Fruit fly (Drosophila melanogaster) whole organism, embryonic: ENCODE measurements around the gene lilli.

ENCODE experiments used
- ATbp ChIP-seq: fragments of 200-800 bp; sonication (Bioruptor generic); optimal IDR thresholded peaks from 2 replicates; lab custom pipeline; 2017; ENCODE audit warnings: missing biosample characterization, mild to moderate bottlenecking, missing genetic modification characterization, missing genetic modification reagents
- Atf-2 ChIP-seq: fragments of 200-800 bp; sonication (Bioruptor generic); optimal IDR thresholded peaks from 2 replicates; lab custom pipeline; 2016; ENCODE audit warnings: missing biosample characterization, missing genetic modification characterization
- Awh ChIP-seq: fragments of 200-800 bp; sonication (Bioruptor generic); IDR thresholded peaks from 2 replicates; pipeline ENCODE4, ENCODE4 v1.3.6; 2022; ENCODE audit warnings: missing biosample characterization, missing genetic modification characterization
- BtbVII ChIP-seq: fragments of 200-800 bp; sonication (Bioruptor generic); optimal IDR thresholded peaks from 3 replicates; lab custom pipeline; 2017; ENCODE audit warnings: missing biosample characterization, mild to moderate bottlenecking, missing genetic modification characterization
- CG10274 ChIP-seq: fragments of 200-800 bp; sonication (Bioruptor generic); optimal IDR thresholded peaks from 3 replicates; lab custom pipeline; 2017; ENCODE audit warnings: missing biosample characterization, mild to moderate bottlenecking, missing genetic modification characterization
- CG10654 ChIP-seq: fragments of 200-800 bp; sonication (Bioruptor generic); optimal IDR thresholded peaks from 2 replicates; lab custom pipeline; 2016; ENCODE audit warnings: missing biosample characterization, missing genetic modification characterization
- CG12236 ChIP-seq: fragments of 200-800 bp; sonication (Bioruptor generic); optimal IDR thresholded peaks from 2 replicates; lab custom pipeline; 2016; ENCODE audit warnings: missing biosample characterization, missing genetic modification characterization
- CG13296 ChIP-seq: fragments of 200-800 bp; sonication (Bioruptor generic); optimal IDR thresholded peaks from 3 replicates; lab custom pipeline; 2018; ENCODE audit warnings: missing biosample characterization, mild to moderate bottlenecking, missing genetic modification characterization
- CG13624 ChIP-seq: fragments of 200-800 bp; sonication (Bioruptor generic); optimal IDR thresholded peaks from 2 replicates; lab custom pipeline; 2016; ENCODE audit warnings: missing biosample characterization, missing genetic modification characterization
- CG1603 ChIP-seq: fragments of 200-800 bp; sonication (Bioruptor generic); optimal IDR thresholded peaks from 2 replicates; lab custom pipeline; 2019; ENCODE audit warnings: missing biosample characterization, mild to moderate bottlenecking, missing genetic modification characterization, moderate library complexity
- CG17802 ChIP-seq: fragments of 200-800 bp; sonication (Bioruptor generic); optimal IDR thresholded peaks from 2 replicates; lab custom pipeline; 2018; ENCODE audit warnings: missing biosample characterization, mild to moderate bottlenecking, missing genetic modification characterization, moderate library complexity
- CG30020 ChIP-seq: fragments of 200-800 bp; optimal IDR thresholded peaks from 2 replicates; lab custom pipeline; 2019; ENCODE audit warnings: missing biosample characterization, mild to moderate bottlenecking, missing genetic modification characterization, moderate library complexity
- CG30403 ChIP-seq: fragments of 200-800 bp; sonication (Bioruptor generic); optimal IDR thresholded peaks from 3 replicates; lab custom pipeline; 2016; ENCODE audit warnings: missing biosample characterization, missing genetic modification characterization
- CG33213 ChIP-seq: fragments of 200-800 bp; sonication (Bioruptor generic); optimal IDR thresholded peaks from 3 replicates; lab custom pipeline; 2016; ENCODE audit warnings: missing biosample characterization, missing genetic modification characterization
- CG3838 ChIP-seq: fragments of 200-800 bp; sonication (Bioruptor generic); optimal IDR thresholded peaks from 3 replicates; lab custom pipeline; 2016; ENCODE audit warnings: missing biosample characterization, missing genetic modification characterization
- CG4854 ChIP-seq: fragments of 200-800 bp; sonication (Bioruptor generic); optimal IDR thresholded peaks from 2 replicates; lab custom pipeline; 2016; ENCODE audit warnings: missing biosample characterization, missing genetic modification characterization, inconsistent platforms
- CG6272 ChIP-seq: fragments of 200-800 bp; sonication (Bioruptor generic); IDR thresholded peaks from 2 replicates; pipeline ENCODE4 v1.3.6; 2022; ENCODE audit warnings: missing biosample characterization, missing genetic modification characterization
- CG6689 ChIP-seq: fragments of 200-800 bp; sonication (Bioruptor generic); IDR thresholded peaks from 2 replicates; pipeline ENCODE4 v1.3.6; 2022; ENCODE audit warnings: missing biosample characterization, missing genetic modification characterization
- CrebB ChIP-seq: fragments of 200-800 bp; sonication (Bioruptor generic); optimal IDR thresholded peaks from 3 replicates; lab custom pipeline; 2018; ENCODE audit warnings: missing biosample characterization, mild to moderate bottlenecking, missing genetic modification characterization
- Dp ChIP-seq: fragments of 200-800 bp; sonication (Bioruptor generic); optimal IDR thresholded peaks from 2 replicates; lab custom pipeline; 2018; ENCODE audit warnings: missing biosample characterization, mild to moderate bottlenecking, missing genetic modification characterization, moderate library complexity
- ERR ChIP-seq: fragments of 200-800 bp; sonication (Bioruptor generic); optimal IDR thresholded peaks from 2 replicates; lab custom pipeline; 2016; ENCODE audit warnings: missing biosample characterization, missing genetic modification characterization
- Gsc ChIP-seq: fragments of 200-800 bp; sonication (Bioruptor generic); IDR thresholded peaks from 2 replicates; pipeline ENCODE4 v1.3.6; 2022; ENCODE audit warnings: missing biosample characterization, missing genetic modification characterization
- Hmx ChIP-seq: fragments of 200-800 bp; sonication (Bioruptor generic); optimal IDR thresholded peaks from 2 replicates; lab custom pipeline; 2016; ENCODE audit warnings: missing biosample characterization, missing genetic modification characterization
- MBD-R2 ChIP-seq: fragments of 200-800 bp; sonication (Bioruptor generic); IDR thresholded peaks from 2 replicates; pipeline ENCODE4 v1.3.6; 2022; ENCODE audit warnings: missing biosample characterization, missing genetic modification characterization
- Nf-YA ChIP-seq: fragments of 200-800 bp; sonication (Bioruptor generic); IDR thresholded peaks from 2 replicates; pipeline ENCODE4 v1.3.6; 2022; ENCODE audit warnings: missing biosample characterization, missing genetic modification characterization
- Oli ChIP-seq: fragments of 200-800 bp; sonication (Bioruptor generic); optimal IDR thresholded peaks from 2 replicates; lab custom pipeline; 2018; ENCODE audit warnings: missing biosample characterization, mild to moderate bottlenecking, missing genetic modification characterization, moderate library complexity
- Six4 ChIP-seq: fragments of 200-800 bp; sonication (Bioruptor generic); optimal IDR thresholded peaks from 2 replicates; lab custom pipeline; 2016; ENCODE audit warnings: missing biosample characterization, missing genetic modification characterization
- amos ChIP-seq: fragments of 200-800 bp; sonication (Bioruptor generic); IDR thresholded peaks from 2 replicates; pipeline ENCODE4 v1.3.6; 2022; ENCODE audit warnings: missing biosample characterization, missing genetic modification characterization; ENCODE audit not compliant: partially characterized antibody
- ato ChIP-seq: fragments of 200-800 bp; sonication (Bioruptor generic); IDR thresholded peaks from 2 replicates; pipeline ENCODE4 v1.3.6; 2022; ENCODE audit warnings: missing biosample characterization, missing genetic modification characterization; ENCODE audit not compliant: partially characterized antibody
- bowl ChIP-seq: fragments of 200-800 bp; sonication (Bioruptor generic); IDR thresholded peaks from 2 replicates; pipeline ENCODE4 v1.3.6; 2022; ENCODE audit warnings: missing biosample characterization, missing genetic modification characterization
- cg ChIP-seq: fragments of 200-800 bp; sonication (Bioruptor generic); optimal IDR thresholded peaks from 3 replicates; lab custom pipeline; 2019; ENCODE audit warnings: missing biosample characterization, mild to moderate bottlenecking, missing genetic modification characterization, moderate library complexity
- danr ChIP-seq: fragments of 200-800 bp; sonication (Bioruptor generic); IDR thresholded peaks from 2 replicates; pipeline ENCODE4 v1.3.6; 2022; ENCODE audit warnings: missing biosample characterization, missing genetic modification characterization
- disco-r ChIP-seq: fragments of 200-800 bp; sonication (Bioruptor generic); optimal IDR thresholded peaks from 2 replicates; lab custom pipeline; 2016; ENCODE audit warnings: missing biosample characterization, missing genetic modification characterization
- dmrt11E ChIP-seq: fragments of 200-800 bp; sonication (Bioruptor generic); optimal IDR thresholded peaks from 3 replicates; lab custom pipeline; 2018; ENCODE audit warnings: missing biosample characterization, mild to moderate bottlenecking, missing genetic modification characterization, moderate library complexity
- dysf ChIP-seq: fragments of 200-800 bp; sonication (Bioruptor generic); IDR thresholded peaks from 3 replicates; pipeline ENCODE4 v1.3.6; 2022; ENCODE audit warnings: missing biosample characterization, missing genetic modification characterization
- esg ChIP-seq: fragments of 200-800 bp; sonication (Bioruptor generic); conservative IDR thresholded peaks from 2 replicates; pipeline ENCODE4 v1.3.6; 2022; ENCODE audit warnings: missing biosample characterization, missing genetic modification characterization
- eve ChIP-seq, 2 experiments: fragments of >200 bp; optimal IDR thresholded peaks; 2 replicates each; lab custom pipeline; 2017; ENCODE audit warnings: missing biosample characterization in 2 of 2, missing genetic modification characterization in 2 of 2
- fd102C ChIP-seq: fragments of 200-800 bp; sonication (Bioruptor generic); optimal IDR thresholded peaks from 2 replicates; lab custom pipeline; 2018; ENCODE audit warnings: missing biosample characterization, mild to moderate bottlenecking, missing genetic modification characterization, moderate library complexity
- ftz-f1 ChIP-seq: fragments of 200-800 bp; sonication (Bioruptor generic); optimal IDR thresholded peaks from 2 replicates; lab custom pipeline; 2016; ENCODE audit warnings: missing biosample characterization, missing genetic modification characterization
- grn ChIP-seq: fragments of 200-800 bp; sonication (Bioruptor generic); optimal IDR thresholded peaks from 3 replicates; lab custom pipeline; 2017; ENCODE audit warnings: missing biosample characterization, missing genetic modification characterization
- hb ChIP-seq: fragments of 200-800 bp; sonication (Bioruptor generic); IDR thresholded peaks from 3 replicates; pipeline ENCODE4 v1.3.6; 2022; ENCODE audit warnings: missing biosample characterization, missing genetic modification characterization; ENCODE audit not compliant: partially characterized antibody
- lab ChIP-seq: fragments of 200-800 bp; sonication (Bioruptor generic); optimal IDR thresholded peaks from 3 replicates; lab custom pipeline; 2017; ENCODE audit warnings: missing biosample characterization, missing genetic modification characterization, mild to moderate bottlenecking, moderate library complexity, missing genetic modification reagents
- lilli ChIP-seq: fragments of 200-800 bp; sonication (Bioruptor generic); optimal IDR thresholded peaks from 3 replicates; lab custom pipeline; 2016; ENCODE audit warnings: missing biosample characterization, missing genetic modification characterization
- nerfin-2 ChIP-seq: fragments of 200-800 bp; sonication (Bioruptor generic); IDR thresholded peaks from 2 replicates; pipeline ENCODE4 v1.3.6; 2022; ENCODE audit warnings: missing biosample characterization, missing genetic modification characterization; ENCODE audit not compliant: partially characterized antibody
- p53 ChIP-seq: fragments of 200-800 bp; sonication (Bioruptor generic); optimal IDR thresholded peaks from 2 replicates; lab custom pipeline; 2016; ENCODE audit warnings: missing biosample characterization, missing genetic modification characterization
- sima ChIP-seq: fragments of 200-800 bp; sonication (Bioruptor generic); optimal IDR thresholded peaks from 2 replicates; lab custom pipeline; 2016; ENCODE audit warnings: missing biosample characterization, missing genetic modification characterization
- sisA ChIP-seq: fragments of 200-800 bp; sonication (Bioruptor generic); IDR thresholded peaks from 2 replicates; pipeline ENCODE4 v1.3.6; 2022; ENCODE audit warnings: missing biosample characterization, missing genetic modification characterization
- slou ChIP-seq: fragments of 200-800 bp; sonication (Bioruptor generic); optimal IDR thresholded peaks from 3 replicates; lab custom pipeline; 2016; ENCODE audit warnings: missing biosample characterization, missing genetic modification characterization
- zfh1 ChIP-seq: fragments of 200-800 bp; sonication (Bioruptor generic); IDR thresholded peaks from 3 replicates; pipeline ENCODE4 v1.3.6; 2022; ENCODE audit warnings: missing biosample characterization, missing genetic modification characterization

Gene lilli

DNA sequence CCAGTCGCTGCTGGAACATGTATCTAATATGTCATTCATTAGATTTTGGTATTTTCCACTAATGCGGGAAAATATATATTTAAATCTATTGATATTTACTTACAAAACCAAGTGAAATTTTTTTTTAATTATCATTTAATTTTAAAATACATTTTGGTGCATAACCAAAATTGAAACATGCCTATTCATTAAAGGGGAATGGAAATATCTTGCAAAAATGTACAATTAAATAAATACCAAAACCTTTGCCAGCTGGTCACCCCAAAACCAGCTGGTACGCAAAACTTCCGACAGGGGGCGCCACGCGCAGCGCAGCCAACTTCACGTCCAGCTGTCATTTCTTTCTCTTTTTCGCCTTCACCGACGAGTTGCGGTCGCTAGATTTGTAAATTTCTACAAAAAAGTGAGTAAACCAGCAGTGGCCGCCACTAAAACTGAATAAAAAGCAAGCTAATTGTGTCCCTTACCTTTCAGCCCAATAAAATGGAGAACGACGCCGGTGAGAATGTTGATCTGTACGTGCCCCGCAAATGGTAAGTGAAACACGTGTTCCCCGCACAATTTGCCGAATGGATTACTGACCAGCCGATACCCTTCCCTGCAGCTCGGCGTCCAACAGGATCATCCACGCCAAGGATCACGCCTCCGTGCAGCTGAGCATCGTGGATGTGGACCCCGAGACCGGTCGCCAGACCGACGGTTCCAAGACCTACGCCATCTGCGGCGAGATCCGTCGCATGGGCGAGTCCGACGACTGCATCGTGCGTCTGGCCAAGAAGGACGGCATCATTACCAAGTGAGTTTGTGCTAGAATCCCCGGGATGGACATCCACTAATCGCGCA is 29.7 kb upstream of the lilli start, which contains the start of the genes CG3104 and RpS21 (continued):
- TF ChIP-seq grn (peak; percentile 66), cg (GFP tag; lab: Kevin White, UChicago) (no peak), danr (peak; percentile 61), dysf (GFP tag; lab: Robert Waterston, UW) (peak; percentile 84), BtbVII (GFP tag; lab: Kevin White, UChicago) (peak; percentile 65), nerfin-2 (no peak), CG33213 (GFP tag; lab: Kevin White, UChicago) (peak; percentile 96), hb (GFP tag; lab: Robert Waterston, UW) (no peak), ERR (GFP tag; lab: Kevin White, UChicago) (peak; percentile 55), disco-r (GFP tag; lab: Kevin White, UChicago) (peak; percentile 56), CG3838 (GFP tag; lab: Kevin White, UChicago) (peak; percentile 77), Oli (tag; lab: Kevin White, UChicago) (peak; percentile 62), CG12236 (peak; percentile 59), Awh (GFP tag; lab: Robert Waterston, UW) (peak; percentile 82), dmrt11E (tag; lab: Kevin White, UChicago) (peak; percentile 65), Hmx (GFP tag; lab: Kevin White, UChicago) (no peak), fd102C (peak; percentile 62), Nf-YA (GFP tag; lab: Robert Waterston, UW) (peak; percentile 70; the same call in 1 of the 2 replicates), Atf-2 (peak; percentile 64), amos (GFP tag; lab: Robert Waterston, UW) (peak; percentile 17; the same call in 1 of the 2 replicates), CG17802 (tag; lab: Kevin White, UChicago) (peak; percentile 80), lilli (GFP tag; lab: Kevin White, UChicago) (peak; percentile 86), CG10654 (GFP tag; lab: Kevin White, UChicago) (peak; percentile 88), Gsc (no peak), sima (GFP tag; lab: Kevin White, UChicago) (no peak), CG6689 (GFP tag; lab: Robert Waterston, UW) (peak; percentile 62), sisA (GFP tag; lab: Robert Waterston, UW) (peak; percentile 90), CG30403 (GFP tag; lab: Kevin White, UChicago) (peak; percentile 85), CrebB (tag; lab: Kevin White, UChicago) (peak; percentile 76), ato (GFP tag; lab: Robert Waterston, UW) (no peak), p53 (GFP tag; lab: Kevin White, UChicago) (peak; percentile 77), CG6272 (GFP tag; lab: Robert Waterston, UW) (peak; percentile 68), ftz-f1 (GFP tag; lab: Kevin White, UChicago) (peak; percentile 35), bowl (GFP tag; lab: Robert Waterston, UW) (peak; percentile 72; the same call in 1 of the 2 replicates), CG30020 (tag; lab: Kevin White, UChicago) (peak; percentile 60), slou (GFP tag; lab: Kevin White, UChicago) (peak; percentile 82), Dp (GFP tag; lab: Kevin White, UChicago) (peak; percentile 80), eve (GFP tag; optimal IDR thresholded peaks at IDR 0.05; lab: Kevin White, UChicago) (peak in 1 of 2 experiments; percentile 77), CG13624 (GFP tag; lab: Kevin White, UChicago) (peak; percentile 86), CG4854 (GFP tag; lab: Kevin White, UChicago) (peak; percentile 75), zfh1 (GFP tag; lab: Robert Waterston, UW) (peak; percentile 93), CG13296 (GFP tag; lab: Kevin White, UChicago) (peak; percentile 84), Six4 (GFP tag; lab: Kevin White, UChicago) (peak; percentile 74), lab (peak; percentile 95), CG1603 (peak; percentile 75), MBD-R2 (peak; percentile 53), ATbp (GFP tag; lab: Kevin White, UChicago) (peak; percentile 83), esg (GFP tag; lab: Robert Waterston, UW) (peak; percentile 29; the same call in 1 of the 2 replicates), CG10274 (GFP tag; lab: Kevin White, UChicago) (peak; percentile 85)
